Worm (Caenorhabditis elegans) whole organism, L2 larva: ENCODE measurements around the gene mrpl-16.

ENCODE experiments used
- ama-1 ChIP-seq: fragments of 150-350 bp; optimal IDR thresholded peaks from 2 replicates; lab custom pipeline; 2018; ENCODE audit warnings: inconsistent platforms
- blmp-1 ChIP-seq: sonication (generic microtip); optimal IDR thresholded peaks from 2 replicates; lab custom pipeline; 2017; ENCODE audit warnings: missing genetic modification characterization, mild to moderate bottlenecking, missing compliant biosample characterization, antibody characterized with exemption, moderate library complexity; ENCODE audit not compliant: insufficient read depth
- egl-27 ChIP-seq: sonication (generic microtip); optimal IDR thresholded peaks from 3 replicates; lab custom pipeline; 2017; ENCODE audit warnings: missing biosample characterization, missing genetic modification reagents, missing genetic modification characterization
- lin-13 ChIP-seq: fragments of 150-350 bp; optimal IDR thresholded peaks from 2 replicates; lab custom pipeline; 2014; ENCODE audit warnings: missing biosample characterization, missing genetic modification reagents, missing genetic modification characterization
- mdl-1 ChIP-seq, 2 experiments: fragments of 150-350 bp in 1 of 2; sonication (generic microtip) in 1 of 2; optimal IDR thresholded peaks; 2 replicates each; lab custom pipeline; 2017; ENCODE audit warnings: missing biosample characterization in 2 of 2, missing genetic modification characterization in 2 of 2
- nhr-237 ChIP-seq: fragments of 150-350 bp; optimal IDR thresholded peaks from 2 replicates; lab custom pipeline; 2014; ENCODE audit warnings: missing biosample characterization, missing genetic modification characterization
- zag-1 ChIP-seq: fragments of 150-350 bp; optimal IDR thresholded peaks from 2 replicates; lab custom pipeline; 2014; ENCODE audit warnings: missing biosample characterization, missing genetic modification characterization
- ztf-1 ChIP-seq: fragments of 200-800 bp; sonication (Bioruptor generic); conservative IDR thresholded peaks from 2 replicates; pipeline ENCODE4 v1.3.6; 2022; ENCODE audit warnings: missing genetic modification characterization, missing compliant biosample characterization
- ztf-4 ChIP-seq: fragments of 150-350 bp; optimal IDR thresholded peaks from 2 replicates; lab custom pipeline; 2014; ENCODE audit warnings: missing biosample characterization, missing genetic modification characterization

DNA sequence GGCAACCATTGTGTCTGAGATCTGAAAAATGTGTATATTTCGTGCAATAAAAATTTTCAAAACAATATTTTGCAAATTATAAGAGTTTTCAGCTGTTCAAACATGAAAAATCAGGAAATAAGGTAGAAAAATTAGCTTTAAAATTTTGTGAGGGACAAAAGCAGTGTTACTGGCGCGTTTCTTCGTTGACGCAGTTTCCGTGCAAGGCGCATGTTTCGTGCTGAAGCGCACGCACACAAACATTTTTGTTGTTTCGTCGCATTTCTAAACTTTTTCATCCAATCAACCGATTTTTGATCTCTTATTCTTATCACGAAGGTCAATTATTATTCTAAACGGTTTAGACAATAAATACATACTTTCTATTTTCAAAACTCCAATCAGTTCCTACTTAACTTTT lies 10.9 kb upstream of the mrpl-16 start, which contains the start of gene nifk-1:
- TF ChIP-seq egl-27 (tag; lab: Kevin White, UChicago) = no peak
- no peak for TF ChIP-seq zag-1 (tag; lab: Kevin White, UChicago)
- TF ChIP-seq ztf-4 (tag; lab: Kevin White, UChicago) = no peak
- no peak for TF ChIP-seq ama-1 (lab: Kevin White, UChicago)
- TF ChIP-seq nhr-237 (tag; lab: Kevin White, UChicago) = no peak
- TF ChIP-seq mdl-1 (tag; optimal IDR thresholded peaks at IDR 0.05; lab: Kevin White, UChicago) = no peak
- peak; percentile 29 for TF ChIP-seq lin-13
- TF ChIP-seq ztf-1 (GFP tag; lab: Robert Waterston, UW) = no peak
- peak; percentile 37 for TF ChIP-seq blmp-1 (tag; lab: Kevin White, UChicago)
